Fruit fly (Drosophila melanogaster) ovary, adult (tissue): ENCODE measurements around the gene CG31140.

ENCODE experiments used
- CG17801 ChIP-seq: fragments of 200-800 bp; optimal IDR thresholded peaks from 2 replicates; lab custom pipeline; 2019; ENCODE audit warnings: missing biosample characterization, mild to moderate bottlenecking, missing genetic modification characterization, moderate library complexity; ENCODE audit not compliant: partially characterized antibody

CG31140 gene

DNA sequence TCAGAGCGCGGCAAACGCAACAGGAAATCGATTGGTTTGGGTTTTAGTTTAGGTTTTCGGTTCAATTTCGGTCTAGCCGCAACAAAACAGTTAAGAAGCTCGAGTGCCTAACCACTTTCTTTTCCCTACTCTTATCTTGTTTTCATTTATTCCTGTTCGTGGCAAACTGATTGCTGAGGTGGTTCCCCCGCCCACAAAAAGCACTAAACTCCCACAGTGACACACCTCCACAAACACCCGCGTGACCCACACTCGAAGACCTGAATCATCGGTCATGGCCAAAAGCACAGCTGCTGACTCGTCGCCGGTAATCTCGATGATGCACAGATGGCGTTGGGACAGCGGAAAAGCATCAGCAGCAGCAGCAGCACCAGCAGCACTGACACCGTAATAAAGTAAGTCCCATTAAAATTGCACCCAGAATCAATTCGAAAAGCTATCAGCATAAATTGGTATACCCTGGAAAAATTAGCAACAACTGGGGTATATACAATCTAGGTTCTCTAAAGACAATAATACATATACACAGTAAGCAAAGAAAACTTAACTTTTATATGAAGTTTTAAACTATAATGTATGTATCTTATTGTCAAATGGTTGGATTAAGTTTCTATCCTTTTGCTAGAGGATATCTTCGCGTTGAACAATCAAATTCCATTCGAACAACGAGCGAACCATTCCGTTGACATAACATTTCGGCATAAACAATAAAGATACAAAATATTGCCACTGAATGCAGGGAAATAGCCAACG lies 62.9 kb downstream of the CG31140 start:
- TF ChIP-seq CG17801 = no peak

DNA sequence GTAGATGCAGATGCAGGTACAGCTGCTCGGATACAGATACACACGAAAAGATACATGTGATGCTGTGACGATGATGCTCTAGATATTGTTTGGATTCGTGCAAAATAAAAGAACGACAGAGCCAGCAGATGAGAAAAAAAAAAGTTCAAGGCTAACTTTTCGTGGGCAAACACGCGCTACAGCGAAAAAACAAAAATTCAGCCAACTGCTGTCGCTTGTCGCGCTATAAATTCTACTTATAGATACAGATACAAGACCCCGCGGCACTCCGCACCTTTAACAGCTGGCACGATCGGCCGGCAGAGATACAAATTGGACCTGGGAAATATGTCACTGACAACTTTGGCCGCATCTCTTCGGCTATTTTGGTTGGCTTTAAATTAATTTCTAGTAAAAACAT lies 63.5 kb downstream of the CG31140 start:
- TF ChIP-seq CG17801 = no peak

- TF ChIP-seq CG17801 = no peak
Measured at dm6 chr3R:24027222-24027621, 64.2 kb downstream of the CG31140 start.

- peak; percentile 31 for TF ChIP-seq CG17801
Measured at dm6 chr3R:24031019-24031824, 68.2 kb downstream of the CG31140 start.

- no peak for TF ChIP-seq CG17801
Measured at dm6 chr3R:24031825-24032523, 69.0 kb downstream of the CG31140 start, which contains the start of the genes KrT95D and Mettl3. KrT95D (minus strand) TSS chr3R:24031827. Mettl3 (plus strand) TSS chr3R:24032157.
